Worm (Caenorhabditis elegans): ENCODE data around the gene hrpk-2.
A peak's percentile ranks its signal among the peaks of the same experiment; 100 is the strongest.

ce11 chrIII:7948802-7949201 lies 38.1 kb upstream of the hrpk-2 start, which contains the start of gene col-90:
- TF ChIP-seq gmeb-1 (tag; optimal IDR thresholded peaks at IDR 0.05) (no peak), ceh-82 (tag; optimal IDR thresholded peaks at IDR 0.05) (no peak), nhr-12 (tag; optimal IDR thresholded peaks at IDR 0.05) (no peak), lsy-2 (tag; optimal IDR thresholded peaks at IDR 0.05) (no peak), nhr-77 (tag; optimal IDR thresholded peaks at IDR 0.05) (no peak), unc-55 (GFP tag; optimal IDR thresholded peaks at IDR 0.05) (no peak), aly-2 (tag; optimal IDR thresholded peaks at IDR 0.05) (no peak), ama-1 (optimal IDR thresholded peaks at IDR 0.05) (peak; percentile 59), unc-62 (GFP tag; optimal IDR thresholded peaks at IDR 0.05) (no peak)

Data from whole organism, L2 larva.